Fruit fly (Drosophila melanogaster) whole organism, pupa: ENCODE results near the gene inaF-A.

Experiments
- CG9948 ChIP-seq: fragments of 200-800 bp; sonication (Bioruptor generic); optimal IDR thresholded peaks from 2 replicates; lab custom pipeline; 2018; ENCODE audit warnings: missing biosample characterization, mild to moderate bottlenecking, missing genetic modification characterization, moderate library complexity
- EcR ChIP-seq: fragments of 200-800 bp; sonication (Bioruptor generic); optimal IDR thresholded peaks from 3 replicates; lab custom pipeline; 2019; ENCODE audit warnings: missing biosample characterization, missing genetic modification characterization, mild to moderate bottlenecking, moderate library complexity, missing genetic modification reagents
- Ets98B ChIP-seq: fragments of 200-800 bp; sonication (Bioruptor generic); IDR thresholded peaks from 2 replicates; pipeline ENCODE4 v1.3.6; 2022; ENCODE audit warnings: missing biosample characterization, missing genetic modification characterization
- Snoo ChIP-seq: fragments of 200-800 bp; sonication (Bioruptor generic); optimal IDR thresholded peaks from 3 replicates; lab custom pipeline; 2017; ENCODE audit warnings: missing biosample characterization, mild to moderate bottlenecking, missing genetic modification characterization, inconsistent platforms

dm6 chrX:11769435-11769834 is 35.7 kb upstream of the inaF-A start:
- TF ChIP-seq EcR = no peak
- no peak for TF ChIP-seq Ets98B (GFP tag; lab: Robert Waterston, UW)
- no peak for TF ChIP-seq CG9948 (tag; lab: Kevin White, UChicago)
- TF ChIP-seq Snoo = no peak
